Worm (Caenorhabditis elegans): ENCODE results near the gene W06G6.9.

W06G6.9 gene

DNA sequence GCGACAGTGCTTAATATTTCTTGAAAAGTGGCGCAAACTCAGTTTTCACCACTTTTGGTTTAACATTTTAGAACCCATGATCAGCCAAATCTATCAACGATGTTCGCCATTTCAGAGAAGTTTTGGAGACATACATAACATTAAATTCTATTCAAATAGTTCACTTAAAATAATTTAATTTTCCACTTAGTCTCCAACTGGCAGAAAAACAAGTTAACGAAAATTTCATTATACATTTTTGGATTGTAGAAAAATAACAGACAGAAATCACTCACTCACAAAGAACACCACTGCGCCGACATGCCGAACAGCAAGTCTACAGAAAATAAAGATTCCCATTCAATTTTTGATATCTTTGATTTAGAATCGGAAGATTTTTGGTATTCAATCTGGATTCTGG, 33.7 kb upstream of the W06G6.9 start, which contains the start of gene srw-44:
srw-44 (plus strand) TSS at position 301 of the 400 bp plus-strand sequence.
- TF ChIP-seq nhr-23 (tag; optimal IDR thresholded peaks at IDR 0.05), result no peak
- no peak for TF ChIP-seq ceh-9 (tag; optimal IDR thresholded peaks at IDR 0.05)
- TF ChIP-seq elt-3 (tag; optimal IDR thresholded peaks at IDR 0.05), result no peak
- no peak for TF ChIP-seq fkh-2 (tag; optimal IDR thresholded peaks at IDR 0.05)
- no peak for TF ChIP-seq mml-1 (tag; optimal IDR thresholded peaks at IDR 0.05)
- no peak for TF ChIP-seq ceh-16 (tag; optimal IDR thresholded peaks at IDR 0.05)
- no peak for TF ChIP-seq nhr-25 (tag; optimal IDR thresholded peaks at IDR 0.05)
- TF ChIP-seq lin-39 (tag; optimal IDR thresholded peaks at IDR 0.05), result no peak
- no peak for TF ChIP-seq lsy-12 (tag; optimal IDR thresholded peaks at IDR 0.05)
- no peak for TF ChIP-seq fkh-10 (GFP tag; optimal IDR thresholded peaks at IDR 0.05)
- no peak for TF ChIP-seq nhr-28 (tag; optimal IDR thresholded peaks at IDR 0.05)
- no peak for TF ChIP-seq eor-1 (tag; optimal IDR thresholded peaks at IDR 0.05)
- no peak for TF ChIP-seq aly-2 (tag; optimal IDR thresholded peaks at IDR 0.05)
- no peak for TF ChIP-seq jun-1 (tag; optimal IDR thresholded peaks at IDR 0.05)
- TF ChIP-seq nfya-1 (tag; optimal IDR thresholded peaks at IDR 0.05; ENCODE audit: insufficient read depth), result no peak
- TF ChIP-seq ceh-28 (tag; optimal IDR thresholded peaks at IDR 0.05), result no peak
- no peak for TF ChIP-seq tbx-2 (tag; optimal IDR thresholded peaks at IDR 0.05)
- no peak for TF ChIP-seq zag-1 (tag; optimal IDR thresholded peaks at IDR 0.05)
- TF ChIP-seq ceh-82 (tag; optimal IDR thresholded peaks at IDR 0.05), result no peak

DNA sequence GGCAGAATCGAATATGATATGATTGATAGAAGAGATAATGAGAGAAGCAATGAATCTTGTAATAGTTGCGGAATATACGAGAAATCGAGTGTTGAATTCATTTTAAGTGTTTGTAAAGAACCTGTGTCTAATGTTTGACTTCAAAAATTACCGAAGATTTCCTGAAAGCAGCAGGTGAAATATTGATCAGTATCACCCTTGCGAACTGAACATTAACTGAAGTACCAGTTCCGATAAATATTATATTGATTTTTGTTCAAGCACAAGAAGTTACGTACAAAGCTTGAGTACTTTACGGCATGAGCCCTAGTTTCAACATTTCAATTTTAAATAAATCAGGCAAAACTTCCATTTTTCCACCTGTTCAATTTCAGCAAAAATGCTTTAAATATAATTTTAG, 33.0 kb upstream of the W06G6.9 start, which contains the start of gene srz-103:
srz-103 (minus strand) TSS at position 101 of the 400 bp plus-strand sequence.
- TF ChIP-seq nhr-28 (tag; optimal IDR thresholded peaks at IDR 0.05) (no peak), snpc-4 (tag; optimal IDR thresholded peaks at IDR 0.05) (no peak), nhr-237 (tag; optimal IDR thresholded peaks at IDR 0.05) (no peak), unc-39 (tag; optimal IDR thresholded peaks at IDR 0.05) (no peak), ztf-4 (tag; optimal IDR thresholded peaks at IDR 0.05) (no peak), ceh-28 (tag; optimal IDR thresholded peaks at IDR 0.05) (no peak), nhr-76 (tag; optimal IDR thresholded peaks at IDR 0.05) (no peak), lsy-12 (tag; optimal IDR thresholded peaks at IDR 0.05) (no peak), ceh-82 (tag; optimal IDR thresholded peaks at IDR 0.05) (no peak), egl-5 (tag; optimal IDR thresholded peaks at IDR 0.05) (no peak), ceh-9 (tag; optimal IDR thresholded peaks at IDR 0.05) (no peak), mml-1 (tag; optimal IDR thresholded peaks at IDR 0.05) (no peak), nfya-1 (tag; optimal IDR thresholded peaks at IDR 0.05; ENCODE audit: insufficient read depth) (no peak), fkh-2 (tag; optimal IDR thresholded peaks at IDR 0.05) (no peak), fkh-10 (GFP tag; optimal IDR thresholded peaks at IDR 0.05) (no peak), jun-1 (tag; optimal IDR thresholded peaks at IDR 0.05) (no peak), ZK546.5 (tag; optimal IDR thresholded peaks at IDR 0.05) (no peak), tbx-2 (tag; optimal IDR thresholded peaks at IDR 0.05) (no peak)

DNA sequence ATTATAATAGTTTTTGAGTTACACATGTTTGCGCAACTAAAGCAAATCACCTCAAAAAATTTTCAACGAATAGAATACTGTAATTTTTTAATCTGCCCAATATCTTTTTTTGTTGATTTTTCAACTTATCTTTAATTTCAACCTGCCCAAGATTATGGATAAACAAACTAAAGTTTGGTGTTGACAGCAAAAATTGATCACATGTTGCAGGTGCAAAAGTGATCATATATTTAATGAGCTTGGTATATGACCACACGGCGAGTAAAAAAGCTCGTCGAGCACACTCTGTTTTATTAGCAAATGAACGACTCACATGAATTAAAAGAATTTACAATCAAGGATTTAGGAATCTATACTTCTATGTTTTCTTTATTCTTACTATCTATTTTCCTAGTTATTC, 29.3 kb upstream of the W06G6.9 start, which contains the start of gene srz-1:
srz-1 (plus strand) TSS at position 301 of the 400 bp plus-strand sequence.
- TF ChIP-seq mdl-1 (tag; optimal IDR thresholded peaks at IDR 0.05), result no peak
- TF ChIP-seq ama-1 (optimal IDR thresholded peaks at IDR 0.05), result no peak
- TF ChIP-seq ceh-82 (tag; optimal IDR thresholded peaks at IDR 0.05), result no peak
- TF ChIP-seq eor-1 (tag; optimal IDR thresholded peaks at IDR 0.05), result no peak
- TF ChIP-seq daf-12 (tag; optimal IDR thresholded peaks at IDR 0.05), result no peak
- TF ChIP-seq fkh-2 (tag; optimal IDR thresholded peaks at IDR 0.05), result no peak
- no peak for TF ChIP-seq nhr-12 (tag; optimal IDR thresholded peaks at IDR 0.05)
- TF ChIP-seq nhr-67 (tag; optimal IDR thresholded peaks at IDR 0.05), result no peak
- TF ChIP-seq ceh-28 (tag; optimal IDR thresholded peaks at IDR 0.05), result no peak
- TF ChIP-seq nhr-77 (tag; optimal IDR thresholded peaks at IDR 0.05), result no peak
- TF ChIP-seq pha-4 (tag; optimal IDR thresholded peaks at IDR 0.05), result no peak
- TF ChIP-seq elt-2 (tag; optimal IDR thresholded peaks at IDR 0.05), result no peak

DNA sequence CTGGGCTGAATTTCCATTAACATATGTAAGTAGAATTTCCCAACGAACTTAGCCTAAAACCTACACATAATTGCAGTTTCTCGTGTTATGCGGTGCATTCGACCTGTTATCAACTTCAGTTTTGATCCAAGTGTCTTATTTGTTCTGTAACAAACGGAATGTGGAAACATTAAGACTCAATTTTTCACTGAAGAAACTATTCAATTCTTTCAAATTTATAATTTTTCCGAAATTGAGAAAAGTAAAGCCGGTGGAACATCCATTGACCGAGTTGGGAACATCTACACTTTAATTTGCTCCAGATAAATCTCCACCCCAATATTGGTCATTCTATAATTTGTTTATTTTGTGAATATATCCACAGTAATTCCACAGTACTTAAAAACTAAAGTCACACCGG, 28.1 kb upstream of the W06G6.9 start:
- no peak for TF ChIP-seq unc-62 (GFP tag; optimal IDR thresholded peaks at IDR 0.05)
- no peak for TF ChIP-seq hmg-11 (tag; optimal IDR thresholded peaks at IDR 0.05)
- TF ChIP-seq fkh-2 (tag; optimal IDR thresholded peaks at IDR 0.05), result no peak
- TF ChIP-seq fkh-10 (GFP tag; optimal IDR thresholded peaks at IDR 0.05), result no peak
- no peak for TF ChIP-seq ceh-16 (tag; optimal IDR thresholded peaks at IDR 0.05)
- no peak for TF ChIP-seq lsy-12 (tag; optimal IDR thresholded peaks at IDR 0.05)
- TF ChIP-seq ceh-9 (tag; optimal IDR thresholded peaks at IDR 0.05), result no peak
- no peak for TF ChIP-seq pha-4 (tag; optimal IDR thresholded peaks at IDR 0.05)
